Fruit fly (Drosophila melanogaster): ENCODE data around the gene CG42450.

CG42450 gene

DNA sequence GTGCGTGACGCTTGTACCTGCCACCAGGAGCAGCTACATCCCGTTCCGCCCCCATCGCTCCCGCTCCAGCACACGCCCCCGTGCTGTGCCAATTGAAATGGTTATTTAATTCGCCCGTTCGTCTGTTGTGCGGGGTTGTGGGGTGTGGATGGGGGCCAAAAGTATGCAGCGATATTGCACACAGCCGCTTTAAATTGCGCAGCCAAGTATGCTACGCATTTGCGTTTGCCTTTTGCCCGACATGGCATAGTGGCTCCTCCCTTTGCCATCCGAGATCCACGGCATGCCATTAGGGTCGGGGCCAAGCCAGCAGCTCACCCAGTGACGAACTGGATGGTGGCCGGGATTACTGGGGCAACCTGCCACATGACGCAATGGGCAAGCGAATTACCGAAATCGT, 41.1 kb upstream of the CG42450 start (continued):
- TF ChIP-seq CG16813 (GFP tag; IDR thresholded peaks at IDR 0.05; ENCODE audit: partially characterized antibody), result no peak
- peak in 1 of 3 experiments; percentile 46 for TF ChIP-seq lola (GFP tag; optimal IDR thresholded peaks at IDR 0.05)
- no peak for TF ChIP-seq slou (GFP tag; optimal IDR thresholded peaks at IDR 0.05)
- TF ChIP-seq schlank (tag; optimal IDR thresholded peaks at IDR 0.05), result no peak
- no peak for TF ChIP-seq Elba2 (GFP tag; optimal IDR thresholded peaks at IDR 0.05)
- TF ChIP-seq CG8944 (GFP tag; optimal IDR thresholded peaks at IDR 0.05), result no peak
- TF ChIP-seq CG4820 (GFP tag; optimal IDR thresholded peaks at IDR 0.05), result no peak
- no peak for TF ChIP-seq CG13624 (GFP tag; optimal IDR thresholded peaks at IDR 0.05)

DNA sequence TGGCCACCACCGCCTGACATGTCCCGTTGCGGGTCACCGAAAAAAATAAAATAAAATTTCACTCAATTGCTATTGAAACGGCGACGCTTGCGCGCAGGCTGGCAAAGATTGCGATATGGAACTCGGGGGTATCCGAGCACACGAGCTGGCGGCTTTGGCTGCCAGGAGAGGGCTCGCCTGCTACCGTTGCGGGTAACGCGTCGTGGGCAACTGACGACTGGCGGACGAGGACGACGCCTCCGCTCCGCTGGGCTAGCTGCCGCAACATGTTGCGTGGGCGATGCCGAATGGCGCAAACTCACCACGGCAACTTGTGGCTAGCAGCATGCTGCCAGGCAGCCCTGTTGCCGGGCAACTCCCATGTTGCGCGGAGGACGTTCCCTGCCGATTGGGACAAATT, 39.3 kb upstream of the CG42450 start, which contains the start of gene CCKLR-17D3:
Gene CCKLR-17D3 (minus strand): TSS at position 211 of the 400 bp plus-strand sequence.
- no peak for TF ChIP-seq pum (GFP tag; optimal IDR thresholded peaks at IDR 0.05)
- no peak for TF ChIP-seq crp (GFP tag; optimal IDR thresholded peaks at IDR 0.05)
- 0 out of 2 replicates have a peak, but pooled peaks have one; percentile 23 for TF ChIP-seq chm (GFP tag; IDR thresholded peaks at IDR 0.05)
- TF ChIP-seq CG42726 (GFP tag; IDR thresholded peaks at IDR 0.05; ENCODE audit: partially characterized antibody), result peak; percentile 29; the same call in 1 of the 2 replicates
- no peak for TF ChIP-seq Neu2 (GFP tag; optimal IDR thresholded peaks at IDR 0.05; ENCODE audit: borderline replicate concordance)
- peak; percentile 71 for TF ChIP-seq Jarid2 (GFP tag; optimal IDR thresholded peaks at IDR 0.05)
- 0 out of 3 replicates have a peak, but pooled peaks have one; percentile 55 for TF ChIP-seq ci (GFP tag; IDR thresholded peaks at IDR 0.05)
- TF ChIP-seq Bdp1 (GFP tag; optimal IDR thresholded peaks at IDR 0.05), result no peak
- peak; percentile 2 for TF ChIP-seq Mad (GFP tag; optimal IDR thresholded peaks at IDR 0.05)
- no peak for TF ChIP-seq tin (GFP tag; optimal IDR thresholded peaks at IDR 0.05)
- peak; percentile 99 for TF ChIP-seq CG11504 (tag; optimal IDR thresholded peaks at IDR 0.05)
- TF ChIP-seq CG13296 (GFP tag; optimal IDR thresholded peaks at IDR 0.05), result no peak
- no peak for TF ChIP-seq CG8290 (GFP tag; optimal IDR thresholded peaks at IDR 0.05)
- TF ChIP-seq CG8290 (tag; optimal IDR thresholded peaks at IDR 0.05), result peak in 1 of 2 experiments; percentile 23
- TF ChIP-seq CG16813 (GFP tag; IDR thresholded peaks at IDR 0.05; ENCODE audit: partially characterized antibody), result 0 out of 3 replicates have a peak, but pooled peaks have one; percentile 14
- TF ChIP-seq ewg (GFP tag; optimal IDR thresholded peaks at IDR 0.05), result peak; percentile 74
- TF ChIP-seq CG9797 (GFP tag; optimal IDR thresholded peaks at IDR 0.05), result no peak
- no peak for TF ChIP-seq ATbp (GFP tag; optimal IDR thresholded peaks at IDR 0.05)
- no peak for TF ChIP-seq tap (tag; optimal IDR thresholded peaks at IDR 0.05)
- TF ChIP-seq CG31224 (GFP tag; IDR thresholded peaks at IDR 0.05), result no peak
- peak; percentile 27 for TF ChIP-seq CG5180 (GFP tag; optimal IDR thresholded peaks at IDR 0.05)
- TF ChIP-seq CG9727 (GFP tag; optimal IDR thresholded peaks at IDR 0.05), result no peak
- peak; percentile 87 for TF ChIP-seq Med (GFP tag)
- TF ChIP-seq Ets65A (GFP tag), result peak; percentile 27
- peak; percentile 5 for TF ChIP-seq nom (GFP tag; optimal IDR thresholded peaks at IDR 0.05)
- no peak for TF ChIP-seq wor (GFP tag; IDR thresholded peaks at IDR 0.05)
- no peak for TF ChIP-seq Sry-δ (GFP tag; optimal IDR thresholded peaks at IDR 0.05)
- peak; percentile 72 for TF ChIP-seq sens (GFP tag)
- no peak for TF ChIP-seq gcm2 (GFP tag; optimal IDR thresholded peaks at IDR 0.05)
- TF ChIP-seq Deaf1 (tag; optimal IDR thresholded peaks at IDR 0.05), result peak; percentile 88

DNA sequence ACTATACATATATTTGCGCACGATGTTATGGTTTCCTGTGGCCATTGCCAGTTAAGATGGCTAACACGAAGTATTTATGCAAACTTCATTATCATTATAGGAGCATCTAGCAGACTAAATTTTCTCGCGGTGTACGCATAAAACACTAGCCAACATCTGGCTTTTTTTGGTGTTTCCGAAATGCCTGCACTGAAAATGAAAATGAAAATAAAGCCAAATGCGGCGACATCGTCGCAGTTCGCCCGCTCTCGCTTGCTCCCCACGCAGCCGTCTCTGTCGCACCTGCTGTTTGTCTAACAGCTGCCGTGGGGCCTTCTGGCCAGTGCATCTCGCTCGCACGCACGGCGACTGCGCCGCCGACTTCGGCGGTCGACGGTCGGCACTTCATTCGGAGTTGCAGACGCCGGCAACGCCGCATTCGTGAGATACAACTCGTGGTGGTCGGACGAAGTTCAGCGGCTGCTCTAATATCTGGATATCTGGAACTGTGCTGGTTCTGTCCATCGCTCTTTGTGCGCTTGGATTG, 38.2 kb upstream of the CG42450 start, which contains the start of gene CG6891:
Gene CG6891 (plus strand): TSS at position 411 of the 526 bp plus-strand sequence.
- TF ChIP-seq Mrtf (GFP tag; IDR thresholded peaks at IDR 0.05), result no peak
- no peak for TF ChIP-seq CG6813 (GFP tag; optimal IDR thresholded peaks at IDR 0.05)
- TF ChIP-seq fd64A (GFP tag; optimal IDR thresholded peaks at IDR 0.05), result no peak
- TF ChIP-seq dimm (GFP tag; IDR thresholded peaks at IDR 0.05), result no peak
- peak; percentile 63 for TF ChIP-seq chm (GFP tag; IDR thresholded peaks at IDR 0.05)
- TF ChIP-seq Bgb (GFP tag; IDR thresholded peaks at IDR 0.05; ENCODE audit: partially characterized antibody), result no peak
- 0 out of 2 replicates have a peak, but pooled peaks have one; percentile 19 for TF ChIP-seq MBD-R2 (GFP tag; IDR thresholded peaks at IDR 0.05)
- TF ChIP-seq vvl (GFP tag; IDR thresholded peaks at IDR 0.05), result 0 out of 2 replicates have a peak, but pooled peaks have one; percentile 39
- TF ChIP-seq CG15269 (tag; optimal IDR thresholded peaks at IDR 0.05), result peak; percentile 23
- TF ChIP-seq Hr78 (GFP tag; optimal IDR thresholded peaks at IDR 0.05), result peak in 1 of 2 experiments; percentile 42
- TF ChIP-seq zen2 (GFP tag; IDR thresholded peaks at IDR 0.05; ENCODE audit: partially characterized antibody), result 0 out of 3 replicates have a peak, but pooled peaks have one; percentile 32
- no peak for TF ChIP-seq corto (GFP tag; optimal IDR thresholded peaks at IDR 0.05)
- peak; percentile 30 for TF ChIP-seq YL-1 (GFP tag; optimal IDR thresholded peaks at IDR 0.05)
